Fruit fly (Drosophila melanogaster) whole organism, pupa: ENCODE measurements around the gene Muc68D.

Source experiments
- CG12605 ChIP-seq: fragments of 200-800 bp; sonication (Bioruptor generic); IDR thresholded peaks from 2 replicates; pipeline ENCODE4 v1.3.6; 2022; ENCODE audit warnings: missing biosample characterization, missing genetic modification characterization
- CG13204 ChIP-seq: fragments of 200-800 bp; sonication (Bioruptor generic); optimal IDR thresholded peaks from 2 replicates; lab custom pipeline; 2018; ENCODE audit warnings: missing biosample characterization, mild to moderate bottlenecking, missing genetic modification characterization, moderate library complexity
- CG17806 ChIP-seq: fragments of 200-800 bp; sonication (Bioruptor generic); optimal IDR thresholded peaks from 2 replicates; lab custom pipeline; 2018; ENCODE audit warnings: missing biosample characterization, mild to moderate bottlenecking, missing genetic modification characterization, moderate library complexity
- CG8159 ChIP-seq: fragments of 200-800 bp; sonication (Bioruptor generic); optimal IDR thresholded peaks from 3 replicates; lab custom pipeline; 2018; ENCODE audit warnings: missing biosample characterization, mild to moderate bottlenecking, missing genetic modification characterization, moderate library complexity
- D1 ChIP-seq: fragments of 200-800 bp; sonication (Bioruptor generic); optimal IDR thresholded peaks from 2 replicates; lab custom pipeline; 2018; ENCODE audit warnings: missing biosample characterization, mild to moderate bottlenecking, missing genetic modification characterization, moderate library complexity
- Pif1A ChIP-seq: fragments of 200-800 bp; sonication (Bioruptor generic); optimal IDR thresholded peaks from 3 replicates; lab custom pipeline; 2016; ENCODE audit warnings: missing biosample characterization, missing genetic modification characterization

dm6 chr3L:11717993-11718392 lies 54.0 kb downstream of the Muc68D start:
- TF ChIP-seq CG17806 (tag; lab: Kevin White, UChicago) (no peak), D1 (tag; lab: Kevin White, UChicago) (no peak), Pif1A (no peak), CG8159 (tag; lab: Kevin White, UChicago) (no peak), CG12605 (no peak), CG13204 (GFP tag; lab: Kevin White, UChicago) (no peak)
